Fruit fly (Drosophila melanogaster) Kc167 (cell line): ENCODE measurements around the gene Tsen54.

Experiments
- Myc ChIP-seq: fragments of >200 bp; optimal IDR thresholded peaks from 2 replicates; lab custom pipeline; 2017; ENCODE audit warnings: missing external identifiers
- Sin3A ChIP-seq: fragments of >200 bp; optimal IDR thresholded peaks from 2 replicates; lab custom pipeline; 2018; ENCODE audit warnings: missing external identifiers
- h ChIP-seq: fragments of >200 bp; optimal IDR thresholded peaks from 3 replicates; lab custom pipeline; 2018; ENCODE audit warnings: missing external identifiers
- insv ChIP-seq: fragments of >200 bp; optimal IDR thresholded peaks from 3 replicates; lab custom pipeline; 2018; ENCODE audit warnings: missing external identifiers
- psq ChIP-seq: fragments of >200 bp; optimal IDR thresholded peaks from 2 replicates; lab custom pipeline; 2017; ENCODE audit warnings: missing external identifiers
- ttk ChIP-seq: sonication (Bioruptor generic); optimal IDR thresholded peaks from 2 replicates; lab custom pipeline; 2017; ENCODE audit warnings: missing external identifiers

Gene Tsen54

DNA sequence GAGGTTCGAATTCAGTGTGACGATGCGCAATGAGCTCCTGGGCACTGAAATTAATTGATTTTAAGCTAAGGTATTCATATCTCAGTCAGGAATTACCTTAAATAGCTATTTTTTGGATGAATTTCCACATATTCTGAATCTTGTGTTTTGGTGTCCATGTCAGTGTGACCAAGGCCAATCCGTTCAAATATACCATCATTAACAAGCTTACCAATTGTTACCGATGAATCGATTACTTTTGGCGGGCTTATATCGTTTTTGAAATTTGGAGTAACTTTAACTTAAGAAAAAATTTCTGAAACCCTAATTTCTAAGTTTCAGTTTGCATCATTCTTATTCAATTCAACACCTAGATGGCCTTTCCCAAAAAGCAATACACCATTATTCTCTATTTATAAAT is at the start of gene Tsen54:
Gene Tsen54, minus strand, starts transcription at position 175 of the 400 bp plus-strand sequence.
- TF ChIP-seq psq (lab: Kevin White, UChicago) (no peak), Sin3A (no peak), Myc (lab: Kevin White, UChicago) (no peak), insv (lab: Kevin White, UChicago) (no peak), h (lab: Kevin White, UChicago) (no peak), ttk (lab: Kevin White, UChicago) (no peak)

DNA sequence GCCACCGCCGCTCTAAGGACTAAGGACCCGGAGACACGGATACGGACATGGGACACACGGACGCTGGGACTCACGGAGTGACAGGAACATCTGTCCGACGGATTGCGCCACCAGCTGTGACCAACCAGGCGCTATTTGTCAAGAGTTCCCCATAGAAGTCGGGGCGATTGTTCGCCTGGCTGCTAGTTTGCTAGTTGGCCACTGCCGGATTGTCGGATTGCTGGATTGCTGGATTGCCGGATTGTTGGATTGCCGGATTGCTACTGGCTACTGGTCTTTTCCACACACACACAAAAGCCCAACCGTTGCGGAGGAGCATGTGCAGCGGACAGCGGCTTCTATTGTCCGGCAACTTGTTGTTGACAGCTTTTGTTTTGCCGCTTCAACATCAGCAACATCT is 21.4 kb upstream of the Tsen54 start:
- TF ChIP-seq psq (lab: Kevin White, UChicago) (no peak), ttk (lab: Kevin White, UChicago) (no peak), Sin3A (no peak), insv (lab: Kevin White, UChicago) (no peak), h (lab: Kevin White, UChicago) (no peak), Myc (lab: Kevin White, UChicago) (no peak)

DNA sequence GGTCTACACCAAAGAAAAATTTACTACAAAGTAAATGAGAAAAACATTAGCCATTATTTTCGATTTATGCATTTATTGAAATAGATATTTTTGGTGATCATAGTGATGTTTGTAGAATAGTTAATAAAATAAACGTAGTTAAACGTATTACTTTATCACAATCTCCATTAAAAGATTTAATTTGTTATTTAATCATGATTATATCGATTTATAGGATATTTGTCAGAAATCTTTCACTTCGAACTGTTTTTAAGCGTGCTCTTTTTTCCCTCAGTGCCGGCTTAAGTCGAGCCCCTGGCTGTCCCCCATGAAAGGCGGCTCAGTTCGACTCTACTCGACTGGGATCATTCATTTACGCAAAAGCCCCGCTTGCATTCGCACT is 17.8 kb upstream of the Tsen54 start:
- TF ChIP-seq insv (lab: Kevin White, UChicago) (no peak), Myc (lab: Kevin White, UChicago) (no peak), Sin3A (no peak), ttk (lab: Kevin White, UChicago) (no peak), h (lab: Kevin White, UChicago) (no peak), psq (lab: Kevin White, UChicago) (no peak)

DNA sequence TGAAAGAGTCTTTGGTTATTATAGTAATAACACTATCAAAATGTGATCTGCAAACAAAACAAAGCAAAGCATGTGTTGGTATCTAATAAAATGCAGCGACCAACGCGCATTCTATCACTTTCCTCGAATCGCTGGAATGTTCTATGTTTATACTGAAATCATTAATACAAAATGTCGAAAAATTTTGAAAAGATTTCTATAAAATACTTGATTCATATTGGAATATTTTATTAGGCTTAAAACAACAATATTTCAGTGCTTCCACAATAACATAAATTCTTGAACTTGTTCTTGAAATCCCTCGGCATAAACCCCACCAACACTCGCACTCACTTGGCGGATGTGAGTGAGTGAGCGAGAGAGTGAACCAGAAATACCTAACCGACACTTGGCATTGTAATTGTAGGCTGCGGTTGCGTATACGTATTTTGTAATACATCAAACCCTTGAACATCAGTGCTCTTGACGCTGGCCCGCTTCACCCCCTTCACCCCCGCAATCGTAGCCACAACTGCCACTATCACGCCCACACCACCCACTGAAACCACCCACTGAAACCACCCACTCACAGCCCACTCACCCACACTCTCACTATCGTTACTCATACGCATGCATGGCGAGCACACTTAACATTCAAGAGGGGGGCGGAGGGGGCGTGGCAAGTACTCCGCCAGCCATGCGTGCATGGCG is 17.3 kb upstream of the Tsen54 start:
- no peak for TF ChIP-seq insv (lab: Kevin White, UChicago)
- TF ChIP-seq ttk (lab: Kevin White, UChicago) = no peak
- TF ChIP-seq Myc (lab: Kevin White, UChicago) = no peak
- no peak for TF ChIP-seq h (lab: Kevin White, UChicago)
- TF ChIP-seq Sin3A = no peak
- TF ChIP-seq psq (lab: Kevin White, UChicago) = no peak

DNA sequence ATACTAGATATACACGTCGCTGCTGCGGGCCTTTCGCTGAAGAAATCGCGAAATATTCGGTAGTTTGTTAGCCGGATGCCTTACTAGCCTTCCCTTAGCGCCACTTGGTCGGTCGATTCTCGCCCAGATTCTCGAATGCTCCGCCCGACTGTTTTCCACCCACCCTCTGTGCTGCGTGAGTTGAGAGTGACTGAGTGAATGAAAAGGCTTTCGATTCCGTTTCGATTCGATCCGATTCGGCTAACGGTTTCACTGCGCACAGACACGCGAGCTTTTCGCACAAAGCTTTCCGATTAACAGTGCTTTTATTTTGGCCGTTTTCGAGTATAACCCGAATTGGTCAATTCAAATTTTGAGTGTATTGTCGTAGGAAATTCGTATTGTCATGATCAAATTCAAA is 2.1 kb downstream of the Tsen54 start, which contains the start of gene Ak1:
Gene Ak1, minus strand, starts transcription at position 347 of the 400 bp plus-strand sequence.
- no peak for TF ChIP-seq ttk (lab: Kevin White, UChicago)
- no peak for TF ChIP-seq Myc (lab: Kevin White, UChicago)
- no peak for TF ChIP-seq psq (lab: Kevin White, UChicago)
- TF ChIP-seq insv (lab: Kevin White, UChicago) = no peak
- TF ChIP-seq Sin3A = no peak
- TF ChIP-seq h (lab: Kevin White, UChicago) = no peak

DNA sequence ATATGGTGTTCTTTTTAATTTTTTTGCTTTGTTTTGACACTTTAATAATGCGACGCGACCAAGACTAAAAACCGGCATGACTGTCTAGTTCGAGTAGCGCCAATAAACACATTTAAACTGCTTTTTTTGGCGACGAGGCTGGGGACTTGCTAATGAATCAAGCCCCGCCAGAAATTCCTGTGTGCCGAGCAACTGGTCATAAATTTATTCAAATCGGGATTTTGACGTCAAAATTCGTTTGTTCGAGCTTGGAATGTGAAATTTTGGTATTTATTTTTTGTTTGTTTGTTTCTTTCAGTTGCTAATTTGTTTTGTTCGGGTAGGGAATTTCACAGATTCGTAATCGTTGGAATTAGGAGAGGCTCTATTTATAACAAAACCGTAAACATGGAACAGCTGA is 2.8 kb downstream of the Tsen54 start:
- TF ChIP-seq ttk (lab: Kevin White, UChicago) (no peak), h (lab: Kevin White, UChicago) (no peak), Myc (lab: Kevin White, UChicago) (no peak), psq (lab: Kevin White, UChicago) (no peak), insv (lab: Kevin White, UChicago) (no peak), Sin3A (no peak)

DNA sequence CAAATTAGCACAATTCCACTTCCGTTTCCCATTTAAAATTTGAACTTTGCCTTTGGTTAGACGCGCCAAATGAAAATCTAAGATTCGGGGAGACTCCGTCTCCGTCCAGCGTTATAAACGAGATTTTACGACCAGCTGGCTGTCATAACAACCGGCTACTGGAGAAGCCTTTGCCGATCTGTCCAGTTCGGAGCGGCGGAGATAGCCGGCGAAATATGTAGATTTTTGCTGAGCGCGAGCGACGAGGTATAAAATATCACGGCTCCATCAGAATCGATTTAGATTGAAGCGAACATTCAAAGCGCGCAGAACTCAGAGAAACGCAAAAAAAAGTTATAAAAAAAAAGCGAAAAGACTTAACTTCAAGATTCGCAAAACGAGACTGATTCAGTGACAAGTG is 8.3 kb downstream of the Tsen54 start, which contains the start of gene CG11529:
Gene CG11529, plus strand, starts transcription at position 301 of the 400 bp plus-strand sequence.
- TF ChIP-seq h (lab: Kevin White, UChicago) (no peak), psq (lab: Kevin White, UChicago) (no peak), Myc (lab: Kevin White, UChicago) (no peak), insv (lab: Kevin White, UChicago) (no peak), ttk (lab: Kevin White, UChicago) (no peak), Sin3A (no peak)

DNA sequence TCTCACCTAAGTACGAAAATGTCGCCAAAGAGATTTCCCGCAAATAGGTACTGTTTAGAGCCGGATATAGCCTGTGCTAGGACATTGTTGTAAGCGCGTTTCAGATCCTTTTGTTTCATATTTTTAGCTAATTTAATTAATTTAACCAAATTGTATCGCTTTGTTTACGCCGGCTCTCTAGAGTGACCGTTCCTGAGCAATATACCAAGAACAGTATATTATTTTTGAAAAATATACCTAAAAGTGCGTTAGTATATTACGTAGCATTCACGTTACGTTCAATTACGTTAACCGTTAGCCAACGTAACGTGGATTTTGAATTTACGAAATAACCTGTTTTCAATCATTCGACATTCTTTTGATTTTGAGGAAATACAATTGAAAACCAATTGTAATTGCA is 12.3 kb downstream of the Tsen54 start, which contains the start of gene thoc6:
Gene thoc6, minus strand, starts transcription at position 204 of the 400 bp plus-strand sequence.
- TF ChIP-seq Sin3A (no peak), ttk (lab: Kevin White, UChicago) (no peak), h (lab: Kevin White, UChicago) (no peak), insv (lab: Kevin White, UChicago) (no peak), Myc (lab: Kevin White, UChicago) (no peak), psq (lab: Kevin White, UChicago) (no peak)

DNA sequence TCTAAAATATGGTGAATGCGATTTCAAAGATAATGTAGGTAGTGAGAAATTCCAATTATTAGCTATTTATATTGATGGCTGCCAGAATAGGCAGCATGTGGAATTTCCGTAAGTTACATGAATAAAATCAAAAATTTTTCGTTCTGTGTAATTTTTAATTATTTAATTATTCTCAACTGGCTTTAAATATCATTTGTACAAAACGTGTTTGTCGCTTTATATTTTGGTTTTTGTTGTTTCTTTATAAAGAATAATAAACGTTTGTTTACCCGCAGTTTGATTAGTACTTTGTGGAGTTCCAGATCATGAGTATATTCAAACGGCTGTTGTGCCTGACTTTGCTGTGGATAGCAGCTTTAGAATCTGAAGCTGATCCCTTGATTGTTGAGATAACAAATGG is 15.4 kb downstream of the Tsen54 start, which contains the start of gene Est-P:
Gene Est-P, plus strand, starts transcription at position 301 of the 400 bp plus-strand sequence.
- no peak for TF ChIP-seq Myc (lab: Kevin White, UChicago)

DNA sequence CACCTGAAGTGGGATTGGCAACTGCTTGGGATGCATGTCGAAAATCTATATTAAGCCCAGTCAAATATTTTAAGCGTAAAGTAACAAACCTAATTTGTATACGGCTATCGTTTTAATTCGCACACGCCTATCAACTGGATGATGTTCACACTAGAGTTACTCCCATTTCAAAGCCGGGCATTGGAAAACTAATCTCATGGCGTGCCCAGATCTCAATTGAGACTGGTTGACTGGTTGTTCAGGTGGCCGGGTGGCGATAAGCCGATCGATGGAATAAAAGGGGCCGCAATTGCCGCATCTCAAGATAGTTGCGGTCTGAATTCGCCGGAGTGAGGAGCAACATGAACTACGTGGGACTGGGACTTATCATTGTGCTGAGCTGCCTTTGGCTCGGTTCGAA is 17.3 kb downstream of the Tsen54 start, which contains the start of gene Est-6:
Gene Est-6, plus strand, starts transcription at position 301 of the 400 bp plus-strand sequence.
- TF ChIP-seq Sin3A (no peak), ttk (lab: Kevin White, UChicago) (no peak), insv (lab: Kevin White, UChicago) (no peak), Myc (lab: Kevin White, UChicago) (no peak), psq (lab: Kevin White, UChicago) (no peak), h (lab: Kevin White, UChicago) (no peak)

DNA sequence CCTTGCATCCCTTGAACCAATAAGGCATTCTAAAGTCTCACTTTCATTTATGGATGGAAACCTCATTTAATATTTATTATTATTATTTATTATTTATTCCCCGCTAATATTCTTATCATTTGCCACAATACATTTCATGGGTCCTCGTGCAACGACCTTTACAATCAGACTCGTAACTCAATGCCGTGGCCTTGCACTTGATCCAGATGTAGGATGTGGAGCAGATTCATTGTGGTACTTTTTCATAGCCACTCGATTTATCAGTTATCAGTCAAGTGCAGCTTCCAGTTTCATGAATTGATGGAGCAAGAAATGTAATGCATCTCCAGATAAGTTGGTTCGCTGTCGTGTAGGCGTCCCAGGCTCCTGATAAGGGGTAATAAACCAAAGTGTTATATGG is 20.5 kb downstream of the Tsen54 start:
- TF ChIP-seq ttk (lab: Kevin White, UChicago) = no peak
- no peak for TF ChIP-seq psq (lab: Kevin White, UChicago)
- TF ChIP-seq Myc (lab: Kevin White, UChicago) = no peak
- no peak for TF ChIP-seq insv (lab: Kevin White, UChicago)
- TF ChIP-seq h (lab: Kevin White, UChicago) = no peak
- no peak for TF ChIP-seq Sin3A

DNA sequence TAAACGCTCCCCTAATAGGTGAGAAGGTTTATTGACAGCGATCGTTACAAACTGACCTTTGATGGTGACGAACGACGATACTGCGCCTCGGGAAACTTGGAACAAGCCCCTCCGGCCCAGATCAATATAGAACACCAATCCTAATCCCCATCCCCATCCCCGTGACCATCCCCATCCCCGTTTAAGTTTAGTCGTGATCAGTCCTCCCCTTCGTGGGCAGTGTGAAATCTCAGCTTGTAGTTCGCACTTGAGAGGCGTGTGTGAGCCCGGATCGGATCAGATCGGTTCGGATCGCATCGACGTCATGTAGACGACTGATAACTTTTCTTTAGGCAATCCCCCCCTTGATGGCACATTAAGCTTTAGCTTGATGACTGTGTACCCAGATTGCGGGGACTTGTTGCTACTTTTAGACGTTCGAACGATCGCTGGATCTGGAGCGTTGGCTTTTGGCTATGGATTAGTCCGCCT is 21.2 kb downstream of the Tsen54 start, which contains the start of gene Miox:
Gene Miox, plus strand, starts transcription at position 421 of the 471 bp plus-strand sequence.
- TF ChIP-seq psq (lab: Kevin White, UChicago) = no peak
- TF ChIP-seq insv (lab: Kevin White, UChicago) = no peak
- no peak for TF ChIP-seq ttk (lab: Kevin White, UChicago)
- no peak for TF ChIP-seq Sin3A
- no peak for TF ChIP-seq h (lab: Kevin White, UChicago)
- TF ChIP-seq Myc (lab: Kevin White, UChicago) = no peak
